Worm (Caenorhabditis elegans) whole organism, L2 larva: ENCODE measurements around the gene T11G6.2.

Source experiments
- C34F6.9 ChIP-seq: fragments of 150-350 bp; optimal IDR thresholded peaks from 2 replicates; lab custom pipeline; 2014; ENCODE audit warnings: missing biosample characterization, missing genetic modification characterization
- R02D3.7 ChIP-seq: fragments of 150-350 bp; optimal IDR thresholded peaks from 2 replicates; lab custom pipeline; 2014; ENCODE audit warnings: missing biosample characterization, missing genetic modification characterization
- Y55F3AM.14 ChIP-seq: fragments of 200-800 bp; sonication (Bioruptor generic); optimal IDR thresholded peaks from 2 replicates; lab custom pipeline; 2018; ENCODE audit warnings: mild to moderate bottlenecking, missing genetic modification characterization, missing compliant biosample characterization
- ZK546.5 ChIP-seq: sonication (generic microtip); optimal IDR thresholded peaks from 2 replicates; lab custom pipeline; 2017; ENCODE audit warnings: missing biosample characterization, missing genetic modification characterization
- alr-1 ChIP-seq: fragments of 150-350 bp; optimal IDR thresholded peaks from 2 replicates; lab custom pipeline; 2014; ENCODE audit warnings: missing biosample characterization, missing genetic modification characterization
- blmp-1 ChIP-seq: sonication (generic microtip); optimal IDR thresholded peaks from 2 replicates; lab custom pipeline; 2017; ENCODE audit warnings: missing genetic modification characterization, mild to moderate bottlenecking, missing compliant biosample characterization, antibody characterized with exemption, moderate library complexity; ENCODE audit not compliant: insufficient read depth
- ceh-16 ChIP-seq: fragments of 150-350 bp; optimal IDR thresholded peaks from 2 replicates; lab custom pipeline; 2014; ENCODE audit warnings: missing biosample characterization, missing genetic modification characterization
- ceh-82 ChIP-seq: fragments of 150-350 bp; optimal IDR thresholded peaks from 2 replicates; lab custom pipeline; 2014; ENCODE audit warnings: missing biosample characterization, missing genetic modification characterization
- dmd-4 ChIP-seq: sonication (generic microtip); optimal IDR thresholded peaks from 2 replicates; lab custom pipeline; 2017; ENCODE audit warnings: missing biosample characterization, missing genetic modification characterization
- egl-27 ChIP-seq: sonication (generic microtip); optimal IDR thresholded peaks from 3 replicates; lab custom pipeline; 2017; ENCODE audit warnings: missing biosample characterization, missing genetic modification reagents, missing genetic modification characterization
- fos-1 ChIP-seq: fragments of 150-350 bp; optimal IDR thresholded peaks from 2 replicates; lab custom pipeline; 2014; ENCODE audit warnings: missing biosample characterization, missing genetic modification characterization
- gmeb-1 ChIP-seq: fragments of 150-350 bp; optimal IDR thresholded peaks from 2 replicates; lab custom pipeline; 2014; ENCODE audit warnings: missing biosample characterization, missing genetic modification characterization
- lin-11 ChIP-seq: fragments of 150-350 bp; sonication (generic microtip); optimal IDR thresholded peaks from 2 replicates; lab custom pipeline; 2014; ENCODE audit warnings: missing biosample characterization, missing genetic modification characterization, inconsistent platforms, mixed read lengths
- lin-39 ChIP-seq: fragments of 150-350 bp; optimal IDR thresholded peaks from 2 replicates; lab custom pipeline; 2014; ENCODE audit warnings: missing biosample characterization, missing genetic modification reagents, missing genetic modification characterization
- mbf-1 ChIP-seq: sonication (generic microtip); optimal IDR thresholded peaks from 2 replicates; lab custom pipeline; 2017; ENCODE audit warnings: missing biosample characterization, missing genetic modification characterization
- mdl-1 ChIP-seq, 2 experiments: fragments of 150-350 bp in 1 of 2; sonication (generic microtip) in 1 of 2; optimal IDR thresholded peaks; 2 replicates each; lab custom pipeline; 2017; ENCODE audit warnings: missing biosample characterization in 2 of 2, missing genetic modification characterization in 2 of 2
- nhr-10 ChIP-seq: sonication (generic microtip); optimal IDR thresholded peaks from 2 replicates; lab custom pipeline; 2017; ENCODE audit warnings: missing biosample characterization, missing genetic modification characterization
- nhr-11 ChIP-seq: fragments of 150-350 bp; optimal IDR thresholded peaks from 2 replicates; lab custom pipeline; 2014; ENCODE audit warnings: missing biosample characterization, missing genetic modification characterization
- nhr-12 ChIP-seq: fragments of 150-350 bp; optimal IDR thresholded peaks from 2 replicates; lab custom pipeline; 2014; ENCODE audit warnings: missing biosample characterization, missing genetic modification characterization
- nhr-129 ChIP-seq: fragments of 150-350 bp; optimal IDR thresholded peaks from 2 replicates; lab custom pipeline; 2014; ENCODE audit warnings: missing biosample characterization, missing genetic modification characterization
- nhr-21 ChIP-seq: fragments of 150-350 bp; optimal IDR thresholded peaks from 2 replicates; lab custom pipeline; 2014; ENCODE audit warnings: missing biosample characterization, missing genetic modification characterization
- nhr-237 ChIP-seq: fragments of 150-350 bp; optimal IDR thresholded peaks from 2 replicates; lab custom pipeline; 2014; ENCODE audit warnings: missing biosample characterization, missing genetic modification characterization
- nhr-25 ChIP-seq: fragments of 150-350 bp; sonication (generic microtip); optimal IDR thresholded peaks from 3 replicates; lab custom pipeline; 2014; ENCODE audit warnings: missing biosample characterization, missing genetic modification characterization
- nhr-6 ChIP-seq: fragments of 150-350 bp; optimal IDR thresholded peaks from 2 replicates; lab custom pipeline; 2014; ENCODE audit warnings: missing biosample characterization, missing genetic modification characterization
- nhr-77 ChIP-seq: fragments of 150-350 bp; optimal IDR thresholded peaks from 2 replicates; lab custom pipeline; 2014; ENCODE audit warnings: missing biosample characterization, missing genetic modification characterization
- peb-1 ChIP-seq: fragments of 150-350 bp; optimal IDR thresholded peaks from 2 replicates; lab custom pipeline; 2014; ENCODE audit warnings: missing biosample characterization, missing genetic modification characterization
- skn-1 ChIP-seq: sonication (generic microtip); optimal IDR thresholded peaks from 2 replicates; lab custom pipeline; 2017; ENCODE audit warnings: missing biosample characterization, missing genetic modification characterization
- sma-3 ChIP-seq: sonication (generic microtip); optimal IDR thresholded peaks from 2 replicates; lab custom pipeline; 2016; ENCODE audit warnings: missing genetic modification reagents, missing genetic modification characterization, missing compliant biosample characterization
- sma-9 ChIP-seq, 2 experiments: fragments of 150-350 bp in 1 of 2; sonication (generic microtip) in 1 of 2; optimal IDR thresholded peaks; 2 replicates each; lab custom pipeline; 2014 to 2016; ENCODE audit warnings: missing genetic modification characterization in 2 of 2, mild to moderate bottlenecking in 1 of 2, missing biosample characterization in 1 of 2, missing compliant biosample characterization in 1 of 2, missing genetic modification reagents in 1 of 2, moderate library complexity in 1 of 2
- snpc-4 ChIP-seq: fragments of 150-350 bp; optimal IDR thresholded peaks from 2 replicates; lab custom pipeline; 2014; ENCODE audit warnings: missing biosample characterization, missing genetic modification characterization
- unc-55 ChIP-seq: fragments of 150-350 bp; sonication (generic microtip); optimal IDR thresholded peaks from 3 replicates; lab custom pipeline; 2014; ENCODE audit warnings: missing biosample characterization, missing genetic modification reagents, missing genetic modification characterization
- zag-1 ChIP-seq: fragments of 150-350 bp; optimal IDR thresholded peaks from 2 replicates; lab custom pipeline; 2014; ENCODE audit warnings: missing biosample characterization, missing genetic modification characterization
- ztf-1 ChIP-seq: fragments of 200-800 bp; sonication (Bioruptor generic); conservative IDR thresholded peaks from 2 replicates; pipeline ENCODE4 v1.3.6; 2022; ENCODE audit warnings: missing genetic modification characterization, missing compliant biosample characterization
- ztf-11 ChIP-seq: sonication (generic microtip); optimal IDR thresholded peaks from 2 replicates; lab custom pipeline; 2017; ENCODE audit warnings: missing biosample characterization, missing genetic modification characterization
- ztf-4 ChIP-seq: fragments of 150-350 bp; optimal IDR thresholded peaks from 2 replicates; lab custom pipeline; 2014; ENCODE audit warnings: missing biosample characterization, missing genetic modification characterization

T11G6.2 gene

ce11 chrIV:10881230-10881629 is 22.9 kb upstream of the T11G6.2 start, which contains the start of gene F13E9.13:
Gene F13E9.13 (plus strand): TSS chrIV:10881546.
- TF ChIP-seq alr-1 (no peak), sma-3 (GFP tag; lab: Kevin White, UChicago) (no peak), R02D3.7 (tag; lab: Kevin White, UChicago) (no peak), nhr-12 (tag; lab: Kevin White, UChicago) (no peak), mbf-1 (no peak), zag-1 (tag; lab: Kevin White, UChicago) (no peak), fos-1 (tag; lab: Kevin White, UChicago) (peak; percentile 24), sma-9 (GFP tag; optimal IDR thresholded peaks at IDR 0.05; lab: Kevin White, UChicago) (peak; percentile 46), sma-9 (tag; optimal IDR thresholded peaks at IDR 0.05; lab: Kevin White, UChicago) (no peak)

ce11 chrIV:10880264-10880663 is 22.0 kb upstream of the T11G6.2 start, which contains the start of gene fipr-15:
Gene fipr-15 (plus strand): TSS chrIV:10880564.
- TF ChIP-seq ceh-82 (tag; lab: Kevin White, UChicago) = no peak
- TF ChIP-seq alr-1 = no peak
- no peak for TF ChIP-seq ZK546.5
- no peak for TF ChIP-seq nhr-10 (tag; lab: Kevin White, UChicago)
- TF ChIP-seq nhr-129 (tag; lab: Kevin White, UChicago) = no peak
- TF ChIP-seq ztf-1 = no peak
- no peak for TF ChIP-seq nhr-25 (tag; lab: Kevin White, UChicago)
- TF ChIP-seq lin-11 = no peak
- TF ChIP-seq gmeb-1 = no peak
- TF ChIP-seq, all 48 proteins: peak for 0

- no peak for TF ChIP-seq C34F6.9 (tag; lab: Kevin White, UChicago)
- TF ChIP-seq mdl-1 (tag; optimal IDR thresholded peaks at IDR 0.05; lab: Kevin White, UChicago) = no peak
- TF ChIP-seq ceh-16 (tag; lab: Kevin White, UChicago) = no peak
- no peak for TF ChIP-seq Y55F3AM.14 (GFP tag; lab: Kevin White, UChicago)
- no peak for TF ChIP-seq alr-1
- no peak for TF ChIP-seq snpc-4 (tag; lab: Kevin White, UChicago)
- TF ChIP-seq nhr-12 (tag; lab: Kevin White, UChicago) = no peak
- TF ChIP-seq fos-1 (tag; lab: Kevin White, UChicago) = no peak
Observed at ce11 chrIV:10879542-10879941, 21.2 kb upstream of the T11G6.2 start, which contains the start of gene sdz-13. Gene sdz-13 (minus strand): TSS chrIV:10879642.

- TF ChIP-seq dmd-4 (tag; lab: Kevin White, UChicago) (no peak), nhr-77 (tag; lab: Kevin White, UChicago) (no peak), skn-1 (no peak), mbf-1 (no peak), peb-1 (tag; lab: Kevin White, UChicago) (no peak), ZK546.5 (no peak), mdl-1 (tag; optimal IDR thresholded peaks at IDR 0.05; lab: Kevin White, UChicago) (no peak), lin-11 (no peak), ztf-4 (tag; lab: Kevin White, UChicago) (no peak), unc-55 (no peak)
Observed at ce11 chrIV:10876844-10877243, 18.5 kb upstream of the T11G6.2 start, which contains the start of gene fipr-14. Gene fipr-14 (plus strand): TSS chrIV:10877144.

DNA sequence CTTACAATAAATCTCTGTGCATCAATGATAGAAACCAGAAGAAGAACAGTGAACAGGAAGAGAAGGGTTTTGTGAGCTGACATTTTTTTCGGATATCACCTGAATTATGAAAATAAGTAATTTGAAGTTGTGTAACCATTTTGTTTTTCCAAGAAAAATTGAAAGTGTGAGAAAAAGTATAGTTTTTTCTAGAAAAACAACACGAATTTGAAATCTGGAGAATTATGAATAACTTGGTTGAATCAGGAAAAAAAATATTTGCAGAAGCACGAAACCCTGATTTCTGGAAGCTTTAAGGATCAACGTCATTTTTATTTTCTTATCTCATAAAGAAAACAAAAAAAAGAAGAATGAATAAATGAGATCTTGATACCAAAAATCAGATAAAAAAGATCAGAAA is 16.2 kb upstream of the T11G6.2 start, which contains the start of gene F13E9.12:
Gene F13E9.12, minus strand, starts transcription at position 101 of the 400 bp plus-strand sequence.
- TF ChIP-seq nhr-237 (tag; lab: Kevin White, UChicago) (no peak), ztf-11 (tag; lab: Kevin White, UChicago) (no peak), nhr-21 (tag; lab: Kevin White, UChicago) (no peak)

DNA sequence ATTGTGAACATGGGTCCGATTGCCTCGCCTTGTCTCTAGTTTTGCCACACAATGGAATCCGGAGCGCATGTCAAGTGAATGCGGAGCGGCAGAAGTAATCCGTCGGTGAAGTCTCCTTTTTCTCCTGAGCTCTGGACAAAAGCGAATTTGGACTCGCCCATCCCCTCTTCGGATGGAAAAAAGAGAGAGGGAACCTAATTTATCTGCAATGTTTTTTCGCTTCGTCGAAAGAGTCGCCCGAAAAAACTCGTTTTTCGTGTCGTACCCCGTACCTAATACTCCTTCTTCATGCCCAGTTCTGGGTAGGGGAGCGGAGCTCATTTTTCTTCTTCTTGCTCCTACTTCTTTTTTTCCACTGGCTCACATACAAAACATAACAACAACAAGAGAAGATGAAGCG is 11.9 kb upstream of the T11G6.2 start:
- TF ChIP-seq mdl-1 (tag; optimal IDR thresholded peaks at IDR 0.05; lab: Kevin White, UChicago) (no peak), alr-1 (no peak), Y55F3AM.14 (GFP tag; lab: Kevin White, UChicago) (no peak), egl-27 (tag; lab: Kevin White, UChicago) (no peak), nhr-25 (tag; lab: Kevin White, UChicago) (no peak)

ce11 chrIV:10869642-10870041 is 11.3 kb upstream of the T11G6.2 start:
- no peak for TF ChIP-seq nhr-6 (tag; lab: Kevin White, UChicago)
- no peak for TF ChIP-seq ztf-11 (tag; lab: Kevin White, UChicago)
- no peak for TF ChIP-seq ztf-4 (tag; lab: Kevin White, UChicago)
- no peak for TF ChIP-seq nhr-11 (tag; lab: Kevin White, UChicago)
- TF ChIP-seq snpc-4 (tag; lab: Kevin White, UChicago) = no peak
- no peak for TF ChIP-seq blmp-1
- TF ChIP-seq nhr-129 (tag; lab: Kevin White, UChicago) = no peak
- no peak for TF ChIP-seq mbf-1
- no peak for TF ChIP-seq lin-39 (tag; lab: Kevin White, UChicago)
- TF ChIP-seq ceh-16 (tag; lab: Kevin White, UChicago) = no peak
